Fruit fly (Drosophila melanogaster) whole organism, wandering third instar larva: ENCODE results near the gene CG42656.

Experiments
- Abd-B ChIP-seq: fragments of >200 bp; optimal IDR thresholded peaks from 2 replicates; lab custom pipeline; 2017; ENCODE audit warnings: missing biosample characterization, missing genetic modification characterization
- CG32264 ChIP-seq: fragments of 200-800 bp; sonication (Bioruptor generic); optimal IDR thresholded peaks from 2 replicates; lab custom pipeline; 2016; ENCODE audit warnings: missing biosample characterization, missing genetic modification characterization
- CG9705 ChIP-seq: fragments of 200-800 bp; sonication (Bioruptor generic); optimal IDR thresholded peaks from 2 replicates; lab custom pipeline; 2018; ENCODE audit warnings: missing biosample characterization, mild to moderate bottlenecking, missing genetic modification characterization
- CrebA ChIP-seq: fragments of 200-800 bp; sonication (Bioruptor generic); optimal IDR thresholded peaks from 2 replicates; lab custom pipeline; 2016; ENCODE audit warnings: missing biosample characterization, mild to moderate bottlenecking, missing genetic modification characterization, borderline replicate concordance
- Dfd ChIP-seq: fragments of >200 bp; optimal IDR thresholded peaks from 2 replicates; lab custom pipeline; 2017; ENCODE audit warnings: missing biosample characterization, missing genetic modification characterization
- Dif ChIP-seq: fragments of 200-275, 200-300 bp; sonication (Bioruptor generic); optimal IDR thresholded peaks from 2 replicates; lab custom pipeline; 2018; ENCODE audit warnings: missing biosample characterization, missing genetic modification characterization; ENCODE audit not compliant: partially characterized antibody
- GATAd ChIP-seq: sonication (Bioruptor generic); optimal IDR thresholded peaks from 2 replicates; lab custom pipeline; 2016; ENCODE audit warnings: missing biosample characterization, missing genetic modification characterization
- HLH106 ChIP-seq: fragments of 200-800 bp; optimal IDR thresholded peaks from 3 replicates; lab custom pipeline; 2019; ENCODE audit warnings: missing biosample characterization, mild to moderate bottlenecking, missing genetic modification characterization, moderate library complexity
- Hnf4 ChIP-seq: fragments of 200-800 bp; sonication (Bioruptor generic); optimal IDR thresholded peaks from 2 replicates; lab custom pipeline; 2016; ENCODE audit warnings: missing biosample characterization, mild to moderate bottlenecking, missing genetic modification characterization
- Hr83 ChIP-seq: fragments of 200-300 bp; sonication (Bioruptor generic); optimal IDR thresholded peaks from 2 replicates; lab custom pipeline; 2016; ENCODE audit warnings: missing biosample characterization, mild to moderate bottlenecking, missing genetic modification characterization, moderate library complexity; ENCODE audit not compliant: poor library complexity, severe bottlenecking
- Jra ChIP-seq: sonication (Bioruptor generic); optimal IDR thresholded peaks from 2 replicates; lab custom pipeline; 2016; ENCODE audit warnings: missing biosample characterization, missing genetic modification characterization
- Mio ChIP-seq: sonication (Bioruptor generic); optimal IDR thresholded peaks from 2 replicates; lab custom pipeline; 2016; ENCODE audit warnings: missing biosample characterization, missing genetic modification characterization
- N ChIP-seq: fragments of >200 bp; optimal IDR thresholded peaks from 2 replicates; lab custom pipeline; 2018; ENCODE audit warnings: missing biosample characterization, missing external identifiers, missing genetic modification characterization
- OdsH ChIP-seq: fragments of 200-800 bp; sonication (Bioruptor generic); optimal IDR thresholded peaks from 2 replicates; lab custom pipeline; 2016; ENCODE audit warnings: missing biosample characterization, mild to moderate bottlenecking, missing genetic modification characterization
- Rel ChIP-seq, 2 experiments: fragments of 200-800 bp; sonication (Bioruptor generic) in 1 of 2; optimal IDR thresholded peaks; 2 replicates in 1 of 2; 3 replicates in 1 of 2; lab custom pipeline; 2016 to 2019; ENCODE audit warnings: mild to moderate bottlenecking in 2 of 2, missing biosample characterization in 2 of 2, missing genetic modification characterization in 2 of 2, moderate library complexity in 1 of 2
- Sp1 ChIP-seq: fragments of 200-800 bp; sonication (Bioruptor generic); optimal IDR thresholded peaks from 3 replicates; lab custom pipeline; 2019; ENCODE audit warnings: missing biosample characterization, mild to moderate bottlenecking, missing genetic modification characterization, moderate library complexity
- br ChIP-seq: fragments of 200-800 bp; sonication (Bioruptor generic); optimal IDR thresholded peaks from 2 replicates; lab custom pipeline; 2016; ENCODE audit warnings: missing biosample characterization, missing genetic modification characterization
- brk ChIP-seq: fragments of 200-800 bp; sonication (Bioruptor generic); optimal IDR thresholded peaks from 2 replicates; lab custom pipeline; 2016; ENCODE audit warnings: missing biosample characterization, mild to moderate bottlenecking, missing genetic modification characterization
- dl ChIP-seq, 2 experiments: fragments of 175-275, 200-275 bp in 1 of 2; fragments of 200-275 bp in 1 of 2; sonication (Bioruptor generic); optimal IDR thresholded peaks; lab custom pipeline; 2018; ENCODE audit warnings: mild to moderate bottlenecking in 2 of 2, missing biosample characterization in 2 of 2, missing genetic modification characterization in 2 of 2, moderate library complexity in 2 of 2; ENCODE audit not compliant: partially characterized antibody in 2 of 2, insufficient read depth in 1 of 2
- dmrt93B ChIP-seq: fragments of 200-800 bp; sonication (Bioruptor generic); optimal IDR thresholded peaks from 2 replicates; lab custom pipeline; 2018; ENCODE audit warnings: missing biosample characterization, mild to moderate bottlenecking, missing genetic modification characterization
- dsf ChIP-seq: sonication (Bioruptor generic); optimal IDR thresholded peaks from 2 replicates; lab custom pipeline; 2016; ENCODE audit warnings: missing biosample characterization, missing genetic modification characterization, borderline replicate concordance
- ey ChIP-seq: fragments of 200-800 bp; sonication (Bioruptor generic); optimal IDR thresholded peaks from 2 replicates; lab custom pipeline; 2016; ENCODE audit warnings: missing biosample characterization, missing genetic modification characterization
- foxo ChIP-seq, 2 experiments: fragments of 200-800 bp; sonication (Bioruptor generic); optimal IDR thresholded peaks; 2 replicates in 1 of 2; 3 replicates in 1 of 2; lab custom pipeline; 2016 to 2017; ENCODE audit warnings: missing biosample characterization in 2 of 2, missing genetic modification characterization in 2 of 2
- h ChIP-seq: fragments of 200-800 bp; sonication (Bioruptor generic); optimal IDR thresholded peaks from 3 replicates; lab custom pipeline; 2016; ENCODE audit warnings: missing biosample characterization, mild to moderate bottlenecking, missing genetic modification characterization
- jim ChIP-seq: fragments of 175-275, 200-325 bp; sonication (Bioruptor generic); optimal IDR thresholded peaks from 2 replicates; lab custom pipeline; 2016; ENCODE audit warnings: missing biosample characterization, mild to moderate bottlenecking, missing genetic modification characterization
- psq ChIP-seq: fragments of 200-800 bp; sonication (Bioruptor generic); optimal IDR thresholded peaks from 3 replicates; lab custom pipeline; 2017; ENCODE audit warnings: missing biosample characterization, mild to moderate bottlenecking, missing genetic modification characterization, moderate library complexity
- sage ChIP-seq: fragments of 200-800 bp; sonication (Bioruptor generic); optimal IDR thresholded peaks from 2 replicates; lab custom pipeline; 2016; ENCODE audit warnings: missing biosample characterization, mild to moderate bottlenecking, missing genetic modification characterization
- sv ChIP-seq: fragments of 200-800 bp; sonication (Bioruptor generic); optimal IDR thresholded peaks from 3 replicates; lab custom pipeline; 2016; ENCODE audit warnings: missing biosample characterization, missing genetic modification characterization
- tai ChIP-seq: sonication (Bioruptor generic); optimal IDR thresholded peaks from 2 replicates; lab custom pipeline; 2016; ENCODE audit warnings: missing biosample characterization, missing genetic modification characterization

Gene CG42656

dm6 chr3R:7530184-7530821 lies 37.2 kb upstream of the CG42656 start, which contains the start of the genes Rtnl2 and alphaTub84D:
TSS of gene Rtnl2 (minus strand) at chr3R:7530241.
TSS of gene alphaTub84D (plus strand) at chr3R:7530753.
- no peak for TF ChIP-seq Mio (GFP tag; lab: Kevin White, UChicago)
- no peak for TF ChIP-seq CrebA (GFP tag; lab: Kevin White, UChicago)
- TF ChIP-seq dsf: no peak
- no peak for TF ChIP-seq brk (GFP tag; lab: Kevin White, UChicago)
- no peak for TF ChIP-seq dmrt93B (GFP tag; lab: Kevin White, UChicago)
- TF ChIP-seq sage (GFP tag; lab: Kevin White, UChicago): no peak
- no peak for TF ChIP-seq GATAd
- TF ChIP-seq Hr83: no peak
- TF ChIP-seq N (GFP tag; lab: Kevin White, UChicago): no peak
- TF ChIP-seq Hnf4 (GFP tag; lab: Kevin White, UChicago): no peak
- TF ChIP-seq psq (GFP tag; lab: Kevin White, UChicago): no peak
- no peak for TF ChIP-seq Abd-B (GFP tag; lab: Kevin White, UChicago)
- no peak for TF ChIP-seq CG32264 (GFP tag; lab: Kevin White, UChicago)
- TF ChIP-seq br (GFP tag; lab: Kevin White, UChicago): no peak
- no peak for TF ChIP-seq jim (GFP tag; lab: Kevin White, UChicago)
- no peak for TF ChIP-seq Dfd (GFP tag; lab: Kevin White, UChicago)
- no peak for TF ChIP-seq Jra (GFP tag; lab: Kevin White, UChicago)
- TF ChIP-seq h (GFP tag; lab: Kevin White, UChicago): no peak
- no peak for TF ChIP-seq sv

- TF ChIP-seq Abd-B (GFP tag; lab: Kevin White, UChicago) (no peak), HLH106 (tag; lab: Kevin White, UChicago) (no peak), brk (GFP tag; lab: Kevin White, UChicago) (no peak), Dif (no peak), OdsH (GFP tag; lab: Kevin White, UChicago) (no peak), dl (GFP tag; optimal IDR thresholded peaks at IDR 0.05; lab: Kevin White, UChicago; ENCODE audit: insufficient read depth in 1 of 2, partially characterized antibody in 2 of 2) (no peak), sv (no peak), psq (GFP tag; lab: Kevin White, UChicago) (no peak), tai (GFP tag; lab: Kevin White, UChicago) (no peak), CG9705 (GFP tag; lab: Kevin White, UChicago) (no peak), ey (GFP tag; lab: Kevin White, UChicago) (no peak), GATAd (no peak), Hnf4 (GFP tag; lab: Kevin White, UChicago) (no peak)
These were observed 35.6 kb upstream of the CG42656 start, which contains the start of gene alpha-Est6 for dm6 chr3R:7528677-7529076. TSS of gene alpha-Est6 (minus strand) at chr3R:7528777.

dm6 chr3R:7524160-7524559 lies 31.1 kb upstream of the CG42656 start:
- TF ChIP-seq dmrt93B (GFP tag; lab: Kevin White, UChicago) (no peak), sage (GFP tag; lab: Kevin White, UChicago) (no peak)
- TF ChIP-seq, all 38 proteins: peak for 0

dm6 chr3R:7523594-7523993 lies 30.5 kb upstream of the CG42656 start, which contains the start of gene alpha-Est7:
TSS of gene alpha-Est7 (minus strand) at chr3R:7523753.
- TF ChIP-seq psq (GFP tag; lab: Kevin White, UChicago): peak; percentile 45
- TF ChIP-seq foxo (GFP tag; optimal IDR thresholded peaks at IDR 0.05; lab: Kevin White, UChicago): no peak
- TF ChIP-seq Sp1 (GFP tag; lab: Kevin White, UChicago): peak; percentile 31
- TF ChIP-seq CrebA (GFP tag; lab: Kevin White, UChicago): peak; percentile 84
- peak; percentile 30 for TF ChIP-seq Rel (GFP tag; optimal IDR thresholded peaks at IDR 0.05; lab: Kevin White, UChicago)
- TF ChIP-seq Rel (tag; optimal IDR thresholded peaks at IDR 0.05; lab: Kevin White, UChicago): peak; percentile 38
